Fruit fly (Drosophila melanogaster) whole organism, prepupa: ENCODE measurements around the gene EndoA.
A peak's percentile ranks its signal among the peaks of the same experiment; 100 is the strongest.

Experiments
- CG10631 ChIP-seq: fragments of 200-800 bp; sonication (Bioruptor generic); optimal IDR thresholded peaks from 2 replicates; lab custom pipeline; 2016; ENCODE audit warnings: missing biosample characterization, missing genetic modification characterization
- CG11294 ChIP-seq: fragments of 200-800 bp; sonication (Bioruptor generic); IDR thresholded peaks from 2 replicates; pipeline ENCODE4 v1.3.6; 2022; ENCODE audit warnings: missing biosample characterization, missing genetic modification characterization
- CG11762 ChIP-seq: fragments of 200-800 bp; sonication (Bioruptor generic); optimal IDR thresholded peaks from 3 replicates; lab custom pipeline; 2016; ENCODE audit warnings: missing biosample characterization, missing genetic modification characterization; ENCODE audit not compliant: insufficient read depth
- CG11902 ChIP-seq: fragments of 200-800 bp; sonication (Bioruptor generic); optimal IDR thresholded peaks from 3 replicates; lab custom pipeline; 2016; ENCODE audit warnings: missing biosample characterization, missing genetic modification characterization
- CG15336 ChIP-seq: fragments of 200-800 bp; sonication (Bioruptor generic); IDR thresholded peaks from 2 replicates; pipeline ENCODE4 v1.3.6; 2022; ENCODE audit warnings: missing biosample characterization, missing genetic modification characterization
- CG31627 ChIP-seq: fragments of 200-800 bp; sonication (Bioruptor generic); optimal IDR thresholded peaks from 3 replicates; lab custom pipeline; 2016; ENCODE audit warnings: missing biosample characterization, missing genetic modification characterization
- CG32006 ChIP-seq: fragments of 200-800 bp; sonication (Bioruptor generic); optimal IDR thresholded peaks from 3 replicates; lab custom pipeline; 2017; ENCODE audit warnings: missing biosample characterization, mild to moderate bottlenecking, missing genetic modification characterization
- CG3919 ChIP-seq: fragments of 200-800 bp; sonication (Bioruptor generic); optimal IDR thresholded peaks from 3 replicates; lab custom pipeline; 2016; ENCODE audit warnings: missing biosample characterization, missing genetic modification characterization
- CG4318 ChIP-seq: fragments of 200-800 bp; sonication (Bioruptor generic); optimal IDR thresholded peaks from 3 replicates; lab custom pipeline; 2017; ENCODE audit warnings: missing biosample characterization, mild to moderate bottlenecking, missing genetic modification characterization
- CG6163 ChIP-seq: fragments of 200-800 bp; sonication (Bioruptor generic); IDR thresholded peaks from 3 replicates; pipeline ENCODE4 v1.3.6; 2022; ENCODE audit warnings: missing biosample characterization, missing genetic modification characterization
- CG6276 ChIP-seq: fragments of 200-800 bp; sonication (Bioruptor generic); optimal IDR thresholded peaks from 2 replicates; lab custom pipeline; 2017; ENCODE audit warnings: missing biosample characterization, mild to moderate bottlenecking, missing genetic modification characterization
- CG6792 ChIP-seq: fragments of 200-800 bp; sonication (Bioruptor generic); optimal IDR thresholded peaks from 3 replicates; lab custom pipeline; 2016; ENCODE audit warnings: missing biosample characterization, missing genetic modification characterization
- CG6808 ChIP-seq: fragments of 200-800 bp; sonication (Bioruptor generic); optimal IDR thresholded peaks from 3 replicates; lab custom pipeline; 2017; ENCODE audit warnings: missing biosample characterization, missing genetic modification characterization, mild to moderate bottlenecking, moderate library complexity, missing genetic modification reagents
- CG7368 ChIP-seq: fragments of 200-800 bp; sonication (Bioruptor generic); optimal IDR thresholded peaks from 3 replicates; lab custom pipeline; 2016; ENCODE audit warnings: missing biosample characterization, missing genetic modification characterization
- CG8119 ChIP-seq: fragments of 200-800 bp; sonication (Bioruptor generic); IDR thresholded peaks from 3 replicates; pipeline ENCODE4 v1.3.6; 2022; ENCODE audit warnings: missing biosample characterization, missing genetic modification characterization
- CG8319 ChIP-seq: fragments of 200-800 bp; sonication (Bioruptor generic); optimal IDR thresholded peaks from 3 replicates; lab custom pipeline; 2016; ENCODE audit warnings: missing biosample characterization, missing genetic modification characterization
- CG9139 ChIP-seq: fragments of 200-800 bp; sonication (Bioruptor generic); optimal IDR thresholded peaks from 3 replicates; lab custom pipeline; 2017; ENCODE audit warnings: missing biosample characterization, mild to moderate bottlenecking, missing genetic modification characterization
- Eip93F ChIP-seq: fragments of 200-800 bp; sonication (Bioruptor generic); optimal IDR thresholded peaks from 2 replicates; lab custom pipeline; 2016; ENCODE audit warnings: missing biosample characterization, mild to moderate bottlenecking, missing genetic modification characterization
- Ets96B ChIP-seq: fragments of 200-800 bp; optimal IDR thresholded peaks from 2 replicates; lab custom pipeline; 2019; ENCODE audit warnings: missing biosample characterization, mild to moderate bottlenecking, missing genetic modification characterization, moderate library complexity
- Hr38 ChIP-seq: sonication (Bioruptor generic); optimal IDR thresholded peaks from 2 replicates; lab custom pipeline; 2016; ENCODE audit warnings: missing biosample characterization, missing genetic modification characterization
- Hr39 ChIP-seq: fragments of 200-800 bp; sonication (Bioruptor generic); optimal IDR thresholded peaks from 2 replicates; lab custom pipeline; 2016; ENCODE audit warnings: missing biosample characterization, missing genetic modification characterization
- Hr4 ChIP-seq: fragments of 200-800 bp; sonication (Bioruptor generic); optimal IDR thresholded peaks from 3 replicates; lab custom pipeline; 2016; ENCODE audit warnings: missing biosample characterization, missing genetic modification characterization
- Met ChIP-seq: fragments of 200-800 bp; sonication (Bioruptor generic); optimal IDR thresholded peaks from 3 replicates; lab custom pipeline; 2016; ENCODE audit warnings: missing biosample characterization, missing genetic modification characterization
- Smox ChIP-seq: fragments of 200-800 bp; sonication (Bioruptor generic); optimal IDR thresholded peaks from 3 replicates; lab custom pipeline; 2016; ENCODE audit warnings: missing biosample characterization, missing genetic modification characterization
- acj6 ChIP-seq: fragments of 200-800 bp; sonication (Bioruptor generic); optimal IDR thresholded peaks from 3 replicates; lab custom pipeline; 2016; ENCODE audit warnings: missing biosample characterization, missing genetic modification characterization
- cyc ChIP-seq: fragments of 200-800 bp; sonication (Bioruptor generic); optimal IDR thresholded peaks from 3 replicates; lab custom pipeline; 2016; ENCODE audit warnings: missing biosample characterization, missing genetic modification characterization
- dac ChIP-seq: fragments of 200-800 bp; sonication (Bioruptor generic); optimal IDR thresholded peaks from 2 replicates; lab custom pipeline; 2017; ENCODE audit warnings: missing biosample characterization, mild to moderate bottlenecking, missing genetic modification characterization
- fd59A ChIP-seq: fragments of 200-800 bp; sonication (Bioruptor generic); optimal IDR thresholded peaks from 2 replicates; lab custom pipeline; 2017; ENCODE audit warnings: missing biosample characterization, mild to moderate bottlenecking, missing genetic modification characterization, missing genetic modification reagents
- fd85E ChIP-seq: fragments of 200-800 bp; sonication (Bioruptor generic); optimal IDR thresholded peaks from 3 replicates; lab custom pipeline; 2016; ENCODE audit warnings: missing biosample characterization, missing genetic modification characterization
- fkh ChIP-seq: fragments of 200-800 bp; sonication (Bioruptor generic); optimal IDR thresholded peaks from 3 replicates; lab custom pipeline; 2017; ENCODE audit warnings: missing biosample characterization, mild to moderate bottlenecking, missing genetic modification characterization, moderate library complexity
- lz ChIP-seq: fragments of 200-800 bp; sonication (Bioruptor generic); optimal IDR thresholded peaks from 3 replicates; lab custom pipeline; 2016; ENCODE audit warnings: missing biosample characterization, missing genetic modification characterization
- net ChIP-seq: fragments of 200-800 bp; sonication (Bioruptor generic); optimal IDR thresholded peaks from 3 replicates; lab custom pipeline; 2016; ENCODE audit warnings: missing biosample characterization, missing genetic modification characterization
- salr ChIP-seq, 2 experiments: fragments of 200-800 bp; sonication (Bioruptor generic); optimal IDR thresholded peaks; 3 replicates each; lab custom pipeline; 2016 to 2018; ENCODE audit warnings: missing biosample characterization in 2 of 2, missing genetic modification characterization in 2 of 2, mild to moderate bottlenecking in 1 of 2
- spab ChIP-seq: fragments of 200-800 bp; sonication (Bioruptor generic); optimal IDR thresholded peaks from 2 replicates; lab custom pipeline; 2017; ENCODE audit warnings: missing biosample characterization, mild to moderate bottlenecking, missing genetic modification characterization, missing genetic modification reagents
- svp ChIP-seq: fragments of 200-800 bp; sonication (Bioruptor generic); peaks from one replicate; lab custom pipeline; 2016; ENCODE audit warnings: missing biosample characterization, missing genetic modification characterization
- vri ChIP-seq: fragments of 200-800 bp; sonication (Bioruptor generic); optimal IDR thresholded peaks from 3 replicates; lab custom pipeline; 2016; ENCODE audit warnings: missing biosample characterization, mild to moderate bottlenecking, missing genetic modification characterization

The EndoA gene

DNA sequence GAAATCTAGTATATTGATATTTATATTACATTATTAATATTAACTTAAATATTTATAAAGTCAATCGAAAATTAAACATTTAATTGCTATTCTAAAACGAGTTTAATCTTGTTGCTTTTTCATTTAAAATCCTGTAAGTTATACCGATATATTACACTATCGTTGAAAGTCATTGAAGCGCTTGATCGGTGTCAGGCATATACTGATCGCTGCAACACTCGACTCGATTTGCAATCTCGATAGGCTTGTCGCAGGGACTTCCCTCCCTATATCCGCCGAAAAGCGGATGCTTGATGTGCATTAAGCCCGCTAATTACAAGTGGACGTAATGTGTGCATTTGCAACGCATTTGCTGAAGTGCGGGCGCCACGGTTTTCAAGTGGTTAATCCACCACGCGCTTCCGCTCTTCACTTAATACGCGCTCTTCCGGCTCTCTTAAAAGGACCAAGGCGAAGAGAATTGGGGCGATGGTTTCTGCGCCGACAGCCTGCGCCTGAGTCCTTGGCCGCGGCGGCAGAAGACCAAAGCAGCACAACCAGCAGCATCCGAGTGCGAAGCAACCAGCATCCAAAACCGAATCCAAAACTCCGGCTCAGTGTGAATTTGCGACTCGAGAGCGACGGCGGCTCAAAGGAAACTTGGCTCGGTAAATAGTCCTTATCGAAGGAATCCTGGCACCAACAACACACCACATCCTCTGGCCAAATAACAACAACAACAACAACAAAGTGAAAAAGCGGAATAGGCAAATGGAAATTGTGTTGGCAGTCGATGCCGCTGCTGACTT lies 22.7 kb downstream of the EndoA start, which contains the start of gene CG42613 (continued):
- TF ChIP-seq acj6 (peak; percentile 46), CG11902 (GFP tag; lab: Kevin White, UChicago) (no peak), Smox (GFP tag; lab: Kevin White, UChicago) (no peak), salr (GFP tag; optimal IDR thresholded peaks at IDR 0.05; lab: Kevin White, UChicago) (peak in 1 of 2 experiments; percentile 52), CG9139 (no peak), lz (GFP tag; lab: Kevin White, UChicago) (peak; percentile 53), spab (GFP tag; lab: Kevin White, UChicago) (no peak), vri (GFP tag; lab: Kevin White, UChicago) (peak; percentile 9), Hr38 (no peak), dac (GFP tag; lab: Kevin White, UChicago) (peak; percentile 25), CG8319 (GFP tag; lab: Kevin White, UChicago) (peak; percentile 44), CG6808 (GFP tag; lab: Kevin White, UChicago) (peak; percentile 30), Hr39 (peak; percentile 40), CG8119 (GFP tag; lab: Robert Waterston, UW) (no peak), Ets96B (no peak), Met (GFP tag; lab: Kevin White, UChicago) (peak; percentile 60), CG6276 (GFP tag; lab: Kevin White, UChicago) (peak; percentile 5), CG11294 (GFP tag; lab: Robert Waterston, UW) (no peak), Hr4 (GFP tag; lab: Kevin White, UChicago) (peak; percentile 13), fkh (GFP tag; lab: Kevin White, UChicago) (no peak)

DNA sequence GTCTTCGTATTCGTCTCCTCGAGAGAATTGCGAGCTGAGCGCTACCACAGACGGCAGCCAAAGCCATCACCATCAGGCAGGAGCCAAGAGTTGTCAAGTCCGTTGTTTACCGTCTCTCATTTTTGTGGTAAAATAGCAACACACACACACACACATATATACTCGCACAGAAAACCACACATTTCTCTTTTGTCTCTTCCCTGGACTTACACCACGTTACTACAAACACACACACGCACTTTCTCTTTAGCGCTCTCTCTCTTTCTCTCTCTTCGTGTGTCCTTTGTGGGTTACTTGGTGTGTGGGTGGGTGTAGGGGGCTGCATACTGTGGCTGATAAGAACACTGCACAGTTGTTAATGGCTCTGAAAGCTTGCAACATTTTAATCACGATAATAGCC lies 25.3 kb downstream of the EndoA start:
- TF ChIP-seq CG4318 (GFP tag; lab: Kevin White, UChicago), result no peak
- no peak for TF ChIP-seq salr (GFP tag; optimal IDR thresholded peaks at IDR 0.05; lab: Kevin White, UChicago)
- TF ChIP-seq CG10631 (GFP tag; lab: Kevin White, UChicago), result no peak
- no peak for TF ChIP-seq dac (GFP tag; lab: Kevin White, UChicago)
- no peak for TF ChIP-seq CG11294 (GFP tag; lab: Robert Waterston, UW)

DNA sequence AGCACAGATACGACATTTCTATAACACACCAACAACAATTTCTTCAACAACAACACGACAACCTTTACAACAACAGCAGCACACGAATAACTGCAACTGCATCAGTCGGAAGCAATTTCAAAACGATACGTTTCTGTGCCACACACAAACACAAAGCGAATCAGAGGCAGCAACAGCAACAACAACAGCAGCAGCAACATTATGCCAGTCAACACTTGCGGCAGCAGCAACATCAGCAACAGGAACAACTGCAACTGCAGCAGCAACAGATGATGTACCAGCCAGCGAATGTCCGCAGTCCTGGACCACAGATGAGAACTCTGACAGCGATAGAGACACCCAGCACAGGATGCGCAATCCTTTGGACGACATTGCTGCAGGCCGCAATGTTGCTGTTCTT lies 40.9 kb downstream of the EndoA start:
- TF ChIP-seq Smox (GFP tag; lab: Kevin White, UChicago) (no peak), fd59A (no peak), salr (GFP tag; optimal IDR thresholded peaks at IDR 0.05; lab: Kevin White, UChicago) (no peak), net (GFP tag; lab: Kevin White, UChicago) (no peak), CG32006 (no peak), CG6792 (GFP tag; lab: Kevin White, UChicago) (no peak), Ets96B (no peak), CG6163 (GFP tag; lab: Robert Waterston, UW) (no peak), Eip93F (no peak), Hr4 (GFP tag; lab: Kevin White, UChicago) (no peak), CG15336 (GFP tag; lab: Robert Waterston, UW) (no peak), cyc (GFP tag; lab: Kevin White, UChicago) (no peak), Met (GFP tag; lab: Kevin White, UChicago) (no peak), CG6276 (GFP tag; lab: Kevin White, UChicago) (no peak), fd85E (GFP tag; lab: Kevin White, UChicago) (no peak), CG31627 (GFP tag; lab: Kevin White, UChicago) (no peak), CG3919 (GFP tag; lab: Kevin White, UChicago) (no peak), CG7368 (GFP tag; lab: Kevin White, UChicago) (no peak)

DNA sequence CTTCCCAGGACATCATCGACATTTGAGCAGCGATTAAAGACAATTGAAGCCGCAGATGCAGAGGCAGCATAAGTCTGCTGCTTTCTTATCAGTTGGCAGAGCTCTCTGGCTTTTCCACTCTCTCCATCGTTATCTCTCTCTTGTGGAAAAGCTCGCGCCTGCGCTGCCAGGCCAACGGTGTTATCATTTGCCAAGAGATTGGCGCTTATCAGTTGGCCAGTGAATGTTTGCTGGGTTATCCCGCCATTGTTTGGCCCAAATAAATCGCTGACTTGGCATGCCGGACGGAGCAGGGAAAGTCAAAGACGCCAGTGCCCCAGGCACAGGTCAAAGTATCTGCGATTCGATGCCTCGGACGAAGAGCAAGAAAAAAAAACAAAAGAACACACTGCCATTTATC lies 42.7 kb downstream of the EndoA start:
- TF ChIP-seq CG11762 (GFP tag; lab: Kevin White, UChicago) (no peak), svp (GFP tag; lab: Kevin White, UChicago) (peak; percentile 69)
- TF ChIP-seq, all 60 proteins: peak for 1
